Worm (Caenorhabditis elegans) whole organism, L3 larva: ENCODE results near the gene ztf-7.

Experiments used
- ZK546.5 ChIP-seq: sonication (generic microtip); optimal IDR thresholded peaks from 2 replicates; lab custom pipeline; 2017; ENCODE audit warnings: missing biosample characterization, missing genetic modification characterization
- aly-2 ChIP-seq: fragments of 150-350 bp; optimal IDR thresholded peaks from 2 replicates; lab custom pipeline; 2014; ENCODE audit warnings: missing biosample characterization, missing genetic modification characterization
- ama-1 ChIP-seq: fragments of 150-350 bp; optimal IDR thresholded peaks from 2 replicates; lab custom pipeline; 2018
- ceh-28 ChIP-seq: fragments of 150-350 bp; optimal IDR thresholded peaks from 2 replicates; lab custom pipeline; 2014; ENCODE audit warnings: missing biosample characterization, missing genetic modification reagents, missing genetic modification characterization
- ceh-9 ChIP-seq: sonication (generic microtip); optimal IDR thresholded peaks from 2 replicates; lab custom pipeline; 2018; ENCODE audit warnings: missing biosample characterization, missing genetic modification characterization
- elt-2 ChIP-seq: sonication (generic microtip); optimal IDR thresholded peaks from 2 replicates; lab custom pipeline; 2016; ENCODE audit warnings: missing genetic modification reagents, mild to moderate bottlenecking, missing genetic modification characterization, missing compliant biosample characterization
- eor-1 ChIP-seq, 2 experiments: fragments of 150-350 bp; optimal IDR thresholded peaks; 2 replicates each; lab custom pipeline; 2014 to 2018; ENCODE audit warnings: missing biosample characterization in 2 of 2, missing genetic modification characterization in 2 of 2
- fkh-10 ChIP-seq: sonication (generic microtip); optimal IDR thresholded peaks from 2 replicates; lab custom pipeline; 2017; ENCODE audit warnings: missing biosample characterization, missing genetic modification reagents, missing genetic modification characterization
- fkh-2 ChIP-seq: fragments of 150-350 bp; optimal IDR thresholded peaks from 2 replicates; lab custom pipeline; 2014; ENCODE audit warnings: missing biosample characterization, missing genetic modification reagents, missing genetic modification characterization
- fos-1 ChIP-seq: fragments of 150-350 bp; optimal IDR thresholded peaks from 2 replicates; lab custom pipeline; 2014; ENCODE audit warnings: missing biosample characterization, missing genetic modification characterization
- hmg-11 ChIP-seq: sonication (generic microtip); optimal IDR thresholded peaks from 2 replicates; lab custom pipeline; 2016; ENCODE audit warnings: missing genetic modification characterization, missing compliant biosample characterization
- lin-39 ChIP-seq: fragments of 150-350 bp; optimal IDR thresholded peaks from 2 replicates; lab custom pipeline; 2018; ENCODE audit warnings: missing biosample characterization, missing genetic modification reagents, missing genetic modification characterization
- lsy-12 ChIP-seq: sonication (generic microtip); optimal IDR thresholded peaks from 2 replicates; lab custom pipeline; 2016; ENCODE audit warnings: mild to moderate bottlenecking, missing genetic modification characterization, missing compliant biosample characterization
- nfya-1 ChIP-seq: sonication (generic microtip); optimal IDR thresholded peaks from 2 replicates; lab custom pipeline; 2017; ENCODE audit warnings: missing genetic modification characterization, mild to moderate bottlenecking, missing compliant biosample characterization, antibody characterized with exemption, moderate library complexity; ENCODE audit not compliant: insufficient read depth
- nhr-11 ChIP-seq: fragments of 150-350 bp; optimal IDR thresholded peaks from 2 replicates; lab custom pipeline; 2014; ENCODE audit warnings: missing biosample characterization, missing genetic modification characterization
- nhr-25 ChIP-seq: sonication (generic microtip); optimal IDR thresholded peaks from 2 replicates; lab custom pipeline; 2017; ENCODE audit warnings: missing biosample characterization, missing genetic modification characterization
- nhr-28 ChIP-seq: fragments of 150-350 bp; optimal IDR thresholded peaks from 2 replicates; lab custom pipeline; 2014; ENCODE audit warnings: missing biosample characterization, missing genetic modification characterization
- nhr-67 ChIP-seq: fragments of 150-350 bp; optimal IDR thresholded peaks from 2 replicates; lab custom pipeline; 2014; ENCODE audit warnings: missing biosample characterization, missing genetic modification characterization
- nhr-77 ChIP-seq: fragments of 150-350 bp; optimal IDR thresholded peaks from 2 replicates; lab custom pipeline; 2014; ENCODE audit warnings: missing biosample characterization, missing genetic modification characterization
- pha-4 ChIP-seq: fragments of 150-350 bp; optimal IDR thresholded peaks from 2 replicates; lab custom pipeline; 2014; ENCODE audit warnings: missing biosample characterization, missing genetic modification reagents, missing genetic modification characterization
- sea-2 ChIP-seq: fragments of 150-350 bp; sonication (generic microtip); optimal IDR thresholded peaks from 4 replicates; lab custom pipeline; 2014; ENCODE audit warnings: missing biosample characterization, missing genetic modification reagents, missing genetic modification characterization
- skn-1 ChIP-seq: fragments of 150-350 bp; optimal IDR thresholded peaks from 2 replicates; lab custom pipeline; 2014; ENCODE audit warnings: missing biosample characterization, missing genetic modification characterization
- ztf-11 ChIP-seq: fragments of 150-350 bp; optimal IDR thresholded peaks from 2 replicates; lab custom pipeline; 2014; ENCODE audit warnings: missing biosample characterization, missing genetic modification characterization

ztf-7 gene

ce11 chrV:9775734-9776133 is 13.8 kb downstream of the ztf-7 start, which contains the start of gene F46B6.12:
Gene F46B6.12 (minus strand): TSS chrV:9775834.
- TF ChIP-seq nhr-25 (tag; lab: Kevin White, UChicago): no peak
- TF ChIP-seq nhr-77: no peak
- no peak for TF ChIP-seq aly-2 (tag; lab: Kevin White, UChicago)
- no peak for TF ChIP-seq ZK546.5 (tag; lab: Kevin White, UChicago)
- TF ChIP-seq fkh-2 (tag; lab: Kevin White, UChicago): no peak
- no peak for TF ChIP-seq skn-1 (tag; lab: Kevin White, UChicago)
- no peak for TF ChIP-seq ceh-28 (tag; lab: Kevin White, UChicago)
- no peak for TF ChIP-seq lin-39 (tag; lab: Kevin White, UChicago)
- TF ChIP-seq sea-2 (GFP tag; lab: Kevin White, UChicago): no peak

ce11 chrV:9771970-9772369 is 17.5 kb downstream of the ztf-7 start, which contains the start of gene F46B6.2:
Gene F46B6.2 (plus strand): TSS chrV:9772285.
- TF ChIP-seq ceh-9 (tag; lab: Kevin White, UChicago): no peak
- no peak for TF ChIP-seq ceh-28 (tag; lab: Kevin White, UChicago)
- no peak for TF ChIP-seq fos-1 (tag; lab: Kevin White, UChicago)
- TF ChIP-seq, all 47 proteins: peak for 0

ce11 chrV:9771311-9771710 is 18.2 kb downstream of the ztf-7 start:
- TF ChIP-seq nhr-77 (no peak), ceh-28 (tag; lab: Kevin White, UChicago) (no peak)

ce11 chrV:9768828-9769778 is 20.4 kb downstream of the ztf-7 start, which contains the start of gene unc-42:
Gene unc-42 (minus strand): TSS chrV:9769391.
- peak; percentile 56 for TF ChIP-seq fkh-10 (GFP tag; lab: Kevin White, UChicago)
- TF ChIP-seq ztf-11 (tag; lab: Kevin White, UChicago): no peak
- TF ChIP-seq nfya-1 (tag; lab: Kevin White, UChicago): peak; percentile 61

- TF ChIP-seq fkh-10 (GFP tag; lab: Kevin White, UChicago): peak; percentile 24
- TF ChIP-seq nhr-25 (tag; lab: Kevin White, UChicago): no peak
Measured at ce11 chrV:9767941-9768340, 21.6 kb downstream of the ztf-7 start.

ce11 chrV:9765622-9766021 is 23.9 kb downstream of the ztf-7 start:
- TF ChIP-seq nfya-1 (tag; lab: Kevin White, UChicago) (peak; percentile 64), fkh-10 (GFP tag; lab: Kevin White, UChicago) (peak; percentile 99), fkh-2 (tag; lab: Kevin White, UChicago) (no peak)

- TF ChIP-seq lsy-12: no peak
- TF ChIP-seq pha-4 (tag; lab: Kevin White, UChicago): no peak
- no peak for TF ChIP-seq nhr-11 (tag; lab: Kevin White, UChicago)
- no peak for TF ChIP-seq hmg-11
Measured at ce11 chrV:9764552-9764951, 25.0 kb downstream of the ztf-7 start.

- TF ChIP-seq fkh-2 (tag; lab: Kevin White, UChicago) (no peak), nhr-67 (tag; lab: Kevin White, UChicago) (no peak), nhr-28 (tag; lab: Kevin White, UChicago) (no peak), lin-39 (tag; lab: Kevin White, UChicago) (no peak), pha-4 (tag; lab: Kevin White, UChicago) (no peak), eor-1 (tag; optimal IDR thresholded peaks at IDR 0.05; lab: Kevin White, UChicago) (no peak), elt-2 (tag; lab: Kevin White, UChicago) (no peak), ama-1 (no peak)
Measured at ce11 chrV:9763759-9764158, 25.7 kb downstream of the ztf-7 start.
